Fruit fly (Drosophila melanogaster): ENCODE data around the gene Myc.
A peak's percentile ranks its signal among the peaks of the same experiment; 100 is the strongest.

Myc gene

DNA sequence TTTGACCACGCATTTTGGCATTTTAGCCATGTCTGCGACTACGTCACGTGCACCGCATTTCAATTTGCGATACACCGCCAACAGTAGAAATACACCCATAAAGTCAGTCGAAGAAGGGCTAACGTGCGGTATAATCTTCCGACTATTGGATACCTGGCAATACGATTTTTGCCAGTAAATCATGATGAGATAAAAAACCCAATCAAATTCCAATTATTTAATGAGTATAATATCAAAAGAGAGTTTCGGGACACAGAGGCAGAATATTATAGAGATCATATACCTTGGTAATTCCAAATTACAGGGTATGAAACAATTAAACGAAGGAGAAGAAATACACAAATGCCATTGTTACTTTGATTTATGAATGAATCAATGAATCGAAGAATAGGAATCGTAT lies 30.5 kb downstream of the Myc start (continued):
- TF ChIP-seq tup (GFP tag; optimal IDR thresholded peaks at IDR 0.05) (no peak), Hmr (GFP tag; optimal IDR thresholded peaks at IDR 0.05) (peak; percentile 31), C15 (GFP tag; IDR thresholded peaks at IDR 0.05) (no peak), exex (tag; optimal IDR thresholded peaks at IDR 0.05) (no peak), Drgx (GFP tag; IDR thresholded peaks at IDR 0.05) (no peak), Sox100B (GFP tag; optimal IDR thresholded peaks at IDR 0.05) (no peak), Eip74EF (GFP tag; optimal IDR thresholded peaks at IDR 0.05) (no peak), NC2α (GFP tag; optimal IDR thresholded peaks at IDR 0.05) (no peak), CG11695 (GFP tag; IDR thresholded peaks at IDR 0.05) (0 out of 3 replicates have a peak, but pooled peaks have one; percentile 35), ewg (GFP tag; optimal IDR thresholded peaks at IDR 0.05) (no peak), CG3726 (GFP tag; IDR thresholded peaks at IDR 0.05) (no peak), CG42726 (GFP tag; IDR thresholded peaks at IDR 0.05; ENCODE audit: partially characterized antibody) (no peak), CHES-1-like (GFP tag; optimal IDR thresholded peaks at IDR 0.05) (no peak), wek (GFP tag; optimal IDR thresholded peaks at IDR 0.05) (no peak), Dek (tag; optimal IDR thresholded peaks at IDR 0.05) (no peak), CG14050 (GFP tag; IDR thresholded peaks at IDR 0.05) (no peak), CG16863 (GFP tag; optimal IDR thresholded peaks at IDR 0.05) (peak; percentile 29), CG10209 (GFP tag; optimal IDR thresholded peaks at IDR 0.05) (peak; percentile 42), dm (GFP tag; optimal IDR thresholded peaks at IDR 0.05) (no peak), Atf3 (GFP tag; optimal IDR thresholded peaks at IDR 0.05) (no peak), H15 (GFP tag; IDR thresholded peaks at IDR 0.05) (0 out of 3 replicates have a peak, but pooled peaks have one; percentile 8), chif (GFP tag; optimal IDR thresholded peaks at IDR 0.05) (peak; percentile 20 to 44), mam (GFP tag; optimal IDR thresholded peaks at IDR 0.05) (peak; percentile 30), Dip3 (GFP tag; optimal IDR thresholded peaks at IDR 0.05) (peak; percentile 43), Dll (GFP tag; IDR thresholded peaks at IDR 0.05; ENCODE audit: partially characterized antibody) (no peak), ATbp (GFP tag; optimal IDR thresholded peaks at IDR 0.05) (no peak), ttk (GFP tag; IDR thresholded peaks at IDR 0.05) (peak; percentile 47), sob (GFP tag; IDR thresholded peaks at IDR 0.05) (peak; percentile 55; the same call in 1 of the 2 replicates), tx (GFP tag; optimal IDR thresholded peaks at IDR 0.05) (no peak), CG10431 (GFP tag; optimal IDR thresholded peaks at IDR 0.05) (no peak), mld (GFP tag; IDR thresholded peaks at IDR 0.05; ENCODE audit: partially characterized antibody) (no peak), Myb (GFP tag; optimal IDR thresholded peaks at IDR 0.05) (peak; percentile 12), CG2129 (GFP tag; IDR thresholded peaks at IDR 0.05; ENCODE audit: partially characterized antibody) (no peak), CrebB (tag; optimal IDR thresholded peaks at IDR 0.05) (no peak), row (GFP tag; IDR thresholded peaks at IDR 0.05) (peak; percentile 67), odd (GFP tag; optimal IDR thresholded peaks at IDR 0.05) (no peak), ken (GFP tag; IDR thresholded peaks at IDR 0.05) (0 out of 3 replicates have a peak, but pooled peaks have one; percentile 33), az2 (GFP tag; optimal IDR thresholded peaks at IDR 0.05) (no peak), CG13624 (GFP tag; optimal IDR thresholded peaks at IDR 0.05) (no peak), Ada2b (GFP tag; IDR thresholded peaks at IDR 0.05) (0 out of 2 replicates have a peak, but pooled peaks have one; percentile 22), E2f1 (GFP tag; IDR thresholded peaks at IDR 0.05) (0 out of 2 replicates have a peak, but pooled peaks have one; percentile 7), Dref (GFP tag; IDR thresholded peaks at IDR 0.05) (no peak), Dp (GFP tag; optimal IDR thresholded peaks at IDR 0.05) (no peak), pnt (GFP tag; optimal IDR thresholded peaks at IDR 0.05) (peak; percentile 8), CG31441 (GFP tag; IDR thresholded peaks at IDR 0.05) (no peak), CG12104 (GFP tag; optimal IDR thresholded peaks at IDR 0.05) (no peak), CG2678 (tag; optimal IDR thresholded peaks at IDR 0.05) (peak; percentile 45), CG6175 (GFP tag; IDR thresholded peaks at IDR 0.05) (no peak), CG7987 (GFP tag; optimal IDR thresholded peaks at IDR 0.05) (no peak), CG12219 (GFP tag; optimal IDR thresholded peaks at IDR 0.05) (no peak), pb (GFP tag; optimal IDR thresholded peaks at IDR 0.05) (no peak)
